Fruit fly (Drosophila melanogaster) whole organism, embryonic: ENCODE measurements around the gene CG9855.

ENCODE experiments used
- CG11456 ChIP-seq: fragments of 200-800 bp; sonication (Bioruptor generic); IDR thresholded peaks from 3 replicates; pipeline ENCODE4 v1.3.6; 2022; ENCODE audit warnings: missing biosample characterization, missing genetic modification characterization
- CG14860 ChIP-seq: fragments of 200-800 bp; sonication (Bioruptor generic); IDR thresholded peaks from 3 replicates; pipeline ENCODE4 v1.3.6; 2022; ENCODE audit warnings: missing biosample characterization, missing genetic modification characterization; ENCODE audit not compliant: partially characterized antibody
- CG15269 ChIP-seq: fragments of 200-800 bp; sonication (Bioruptor generic); optimal IDR thresholded peaks from 2 replicates; lab custom pipeline; 2018; ENCODE audit warnings: missing biosample characterization, mild to moderate bottlenecking, missing genetic modification characterization, moderate library complexity
- CG15601 ChIP-seq: fragments of 200-800 bp; sonication (Bioruptor generic); optimal IDR thresholded peaks from 3 replicates; lab custom pipeline; 2019; ENCODE audit warnings: missing biosample characterization, mild to moderate bottlenecking, missing genetic modification characterization, moderate library complexity
- CG16863 ChIP-seq: fragments of 200-800 bp; sonication (Bioruptor generic); optimal IDR thresholded peaks from 3 replicates; lab custom pipeline; 2016; ENCODE audit warnings: missing biosample characterization, missing genetic modification characterization
- CG1792 ChIP-seq: fragments of 200-800 bp; sonication (Bioruptor generic); optimal IDR thresholded peaks from 2 replicates; lab custom pipeline; 2016; ENCODE audit warnings: missing biosample characterization, missing genetic modification characterization
- CG2199 ChIP-seq: fragments of 200-800 bp; sonication (Bioruptor generic); IDR thresholded peaks from 3 replicates; pipeline ENCODE4 v1.3.6; 2022; ENCODE audit warnings: missing biosample characterization, missing genetic modification characterization
- CG2875 ChIP-seq: fragments of 200-800 bp; sonication (Bioruptor generic); optimal IDR thresholded peaks from 2 replicates; lab custom pipeline; 2017; ENCODE audit warnings: missing biosample characterization, mild to moderate bottlenecking, missing genetic modification characterization, missing genetic modification reagents
- CG31441 ChIP-seq: fragments of 200-800 bp; sonication (Bioruptor generic); IDR thresholded peaks from 2 replicates; pipeline ENCODE4 v1.3.6; 2022; ENCODE audit warnings: missing biosample characterization, missing genetic modification characterization
- CG32772 ChIP-seq: fragments of 200-800 bp; sonication (Bioruptor generic); IDR thresholded peaks from 2 replicates; pipeline ENCODE4 v1.3.6; 2022; ENCODE audit warnings: missing biosample characterization, missing genetic modification characterization
- CG33213 ChIP-seq: fragments of 200-800 bp; sonication (Bioruptor generic); optimal IDR thresholded peaks from 3 replicates; lab custom pipeline; 2016; ENCODE audit warnings: missing biosample characterization, missing genetic modification characterization
- CG42726 ChIP-seq: fragments of 200-800 bp; sonication (Bioruptor generic); IDR thresholded peaks from 2 replicates; pipeline ENCODE4 v1.3.6; 2022; ENCODE audit warnings: missing biosample characterization, missing genetic modification characterization; ENCODE audit not compliant: partially characterized antibody
- CG4854 ChIP-seq: fragments of 200-800 bp; sonication (Bioruptor generic); optimal IDR thresholded peaks from 2 replicates; lab custom pipeline; 2016; ENCODE audit warnings: missing biosample characterization, missing genetic modification characterization, inconsistent platforms
- CG7372 ChIP-seq: fragments of 200-800 bp; sonication (Bioruptor generic); IDR thresholded peaks from 2 replicates; pipeline ENCODE4 v1.3.6; 2022; ENCODE audit warnings: missing biosample characterization, missing genetic modification characterization
- CG7963 ChIP-seq: fragments of 200-800 bp; sonication (Bioruptor generic); IDR thresholded peaks from 3 replicates; pipeline ENCODE4 v1.3.6; 2022; ENCODE audit warnings: missing biosample characterization, missing genetic modification characterization; ENCODE audit not compliant: partially characterized antibody
- Dip2 ChIP-seq: fragments of 200-800 bp; sonication (Bioruptor generic); IDR thresholded peaks from 2 replicates; pipeline ENCODE4 v1.3.6; 2022; ENCODE audit warnings: missing biosample characterization, missing genetic modification characterization
- Doc2 ChIP-seq: fragments of 200-800 bp; sonication (Bioruptor generic); IDR thresholded peaks from 2 replicates; pipeline ENCODE4 v1.3.6; 2022; ENCODE audit warnings: missing biosample characterization, missing genetic modification characterization
- Ets65A ChIP-seq: fragments of 200-800 bp; sonication (Bioruptor generic); peaks from one replicate; lab custom pipeline; 2016; ENCODE audit warnings: missing biosample characterization, missing genetic modification characterization
- GATAe ChIP-seq: fragments of 200-800 bp; sonication (Bioruptor generic); conservative IDR thresholded peaks from 2 replicates; pipeline ENCODE4 v1.3.6; 2022; ENCODE audit warnings: missing biosample characterization, missing genetic modification characterization
- H2.0 ChIP-seq: fragments of 200-800 bp; sonication (Bioruptor generic); IDR thresholded peaks from 2 replicates; pipeline ENCODE4 v1.3.6; 2022; ENCODE audit warnings: missing biosample characterization, missing genetic modification characterization
- HLH3B ChIP-seq: fragments of 200-800 bp; sonication (Bioruptor generic); IDR thresholded peaks from 2 replicates; pipeline ENCODE4 v1.3.6; 2022; ENCODE audit warnings: missing biosample characterization, missing genetic modification characterization
- Hr78 ChIP-seq, 2 experiments: fragments of 200-800 bp in 1 of 2; fragments of >200 bp in 1 of 2; sonication (Bioruptor generic) in 1 of 2; optimal IDR thresholded peaks; 2 replicates each; lab custom pipeline; 2017 to 2019; ENCODE audit warnings: missing biosample characterization in 2 of 2, missing genetic modification characterization in 2 of 2, mild to moderate bottlenecking in 1 of 2, moderate library complexity in 1 of 2
- Meics ChIP-seq: fragments of 200-800 bp; sonication (Bioruptor generic); optimal IDR thresholded peaks from 2 replicates; lab custom pipeline; 2017; ENCODE audit warnings: missing biosample characterization, mild to moderate bottlenecking, missing genetic modification characterization
- NC2β ChIP-seq: fragments of 200-800 bp; sonication (Bioruptor generic); optimal IDR thresholded peaks from 2 replicates; lab custom pipeline; 2016; ENCODE audit warnings: missing biosample characterization, missing genetic modification characterization
- Nf-YA ChIP-seq: fragments of 200-800 bp; sonication (Bioruptor generic); IDR thresholded peaks from 2 replicates; pipeline ENCODE4 v1.3.6; 2022; ENCODE audit warnings: missing biosample characterization, missing genetic modification characterization
- Sin3A ChIP-seq: fragments of >200 bp; optimal IDR thresholded peaks from 2 replicates; lab custom pipeline; 2018
- Ssrp ChIP-seq: fragments of 200-800 bp; sonication (Bioruptor generic); optimal IDR thresholded peaks from 2 replicates; lab custom pipeline; 2018; ENCODE audit warnings: missing biosample characterization, mild to moderate bottlenecking, missing genetic modification characterization, moderate library complexity
- YL-1 ChIP-seq: fragments of 200-800 bp; sonication (Bioruptor generic); optimal IDR thresholded peaks from 3 replicates; lab custom pipeline; 2017; ENCODE audit warnings: missing biosample characterization, mild to moderate bottlenecking, missing genetic modification characterization
- br ChIP-seq: fragments of >200 bp; optimal IDR thresholded peaks from 2 replicates; lab custom pipeline; 2017
- caup ChIP-seq: fragments of 200-800 bp; sonication (Bioruptor generic); optimal IDR thresholded peaks from 3 replicates; lab custom pipeline; 2017; ENCODE audit warnings: missing biosample characterization, mild to moderate bottlenecking, missing genetic modification characterization, moderate library complexity; ENCODE audit not compliant: severe bottlenecking
- chinmo ChIP-seq: fragments of 200-800 bp; sonication (Bioruptor generic); IDR thresholded peaks from 4 replicates; pipeline ENCODE4 v1.3.6; 2022; ENCODE audit warnings: missing biosample characterization, missing genetic modification characterization; ENCODE audit not compliant: partially characterized antibody
- croc ChIP-seq: fragments of 200-800 bp; sonication (Bioruptor generic); conservative IDR thresholded peaks from 3 replicates; pipeline ENCODE4 v1.3.6; 2022; ENCODE audit warnings: missing biosample characterization, missing genetic modification characterization
- crol ChIP-seq: fragments of 200-800 bp; sonication (Bioruptor generic); IDR thresholded peaks from 2 replicates; pipeline ENCODE4 v1.3.6; 2022; ENCODE audit warnings: missing biosample characterization, missing genetic modification characterization
- dm ChIP-seq: fragments of 200-800 bp; sonication (Bioruptor generic); optimal IDR thresholded peaks from 3 replicates; lab custom pipeline; 2016; ENCODE audit warnings: missing biosample characterization, missing genetic modification characterization
- dysf ChIP-seq: fragments of 200-800 bp; sonication (Bioruptor generic); IDR thresholded peaks from 3 replicates; pipeline ENCODE4 v1.3.6; 2022; ENCODE audit warnings: missing biosample characterization, missing genetic modification characterization
- fd64A ChIP-seq: fragments of 200-800 bp; sonication (Bioruptor generic); optimal IDR thresholded peaks from 3 replicates; lab custom pipeline; 2018; ENCODE audit warnings: missing biosample characterization, mild to moderate bottlenecking, missing genetic modification characterization
- gem ChIP-seq: fragments of 200-800 bp; sonication (Bioruptor generic); optimal IDR thresholded peaks from 2 replicates; lab custom pipeline; 2019; ENCODE audit warnings: missing biosample characterization, mild to moderate bottlenecking, missing genetic modification characterization, moderate library complexity
- grn ChIP-seq: fragments of 200-800 bp; sonication (Bioruptor generic); optimal IDR thresholded peaks from 3 replicates; lab custom pipeline; 2017; ENCODE audit warnings: missing biosample characterization, missing genetic modification characterization
- gt ChIP-seq: fragments of 200-800 bp; sonication (Bioruptor generic); IDR thresholded peaks from 2 replicates; pipeline ENCODE4 v1.3.6; 2022; ENCODE audit warnings: missing biosample characterization, missing genetic modification characterization
- inv ChIP-seq: fragments of 200-800 bp; sonication (Bioruptor generic); IDR thresholded peaks from 2 replicates; pipeline ENCODE4 v1.3.6; 2022; ENCODE audit warnings: missing biosample characterization, missing genetic modification characterization; ENCODE audit not compliant: partially characterized antibody
- lov ChIP-seq, 2 experiments: fragments of 200-800 bp in 1 of 2; fragments of >200 bp in 1 of 2; sonication (Bioruptor generic) in 1 of 2; IDR thresholded peaks in 1 of 2; optimal IDR thresholded peaks in 1 of 2; 2 replicates in 1 of 2; 3 replicates in 1 of 2; pipeline versions ENCODE4 v1.3.6 to Lab custom; 2017 to 2022; ENCODE audit warnings: missing biosample characterization in 1 of 2, missing genetic modification characterization in 1 of 2
- pho ChIP-seq: fragments of 200-800 bp; sonication (Bioruptor generic); optimal IDR thresholded peaks from 2 replicates; lab custom pipeline; 2016; ENCODE audit warnings: missing biosample characterization, missing genetic modification characterization
- sd ChIP-seq: fragments of 200-800 bp; sonication (Bioruptor generic); optimal IDR thresholded peaks from 3 replicates; lab custom pipeline; 2018; ENCODE audit warnings: missing biosample characterization, mild to moderate bottlenecking, missing genetic modification characterization, moderate library complexity
- sens ChIP-seq: fragments of 200-800 bp; sonication (Bioruptor generic); peaks from one replicate; lab custom pipeline; 2016; ENCODE audit warnings: missing biosample characterization, missing genetic modification characterization
- usp ChIP-seq: fragments of >200 bp; optimal IDR thresholded peaks from 2 replicates; lab custom pipeline; 2017; ENCODE audit warnings: missing biosample characterization, missing genetic modification characterization
- wek ChIP-seq: fragments of 200-800 bp; sonication (Bioruptor generic); optimal IDR thresholded peaks from 3 replicates; lab custom pipeline; 2018; ENCODE audit warnings: missing biosample characterization, mild to moderate bottlenecking, missing genetic modification characterization, moderate library complexity
- zen ChIP-seq: fragments of 200-800 bp; sonication (Bioruptor generic); optimal IDR thresholded peaks from 3 replicates; lab custom pipeline; 2018; ENCODE audit warnings: missing biosample characterization, mild to moderate bottlenecking, missing genetic modification characterization, moderate library complexity
- zf30C ChIP-seq: fragments of 200-800 bp; sonication (Bioruptor generic); optimal IDR thresholded peaks from 3 replicates; lab custom pipeline; 2018; ENCODE audit warnings: missing biosample characterization, mild to moderate bottlenecking, missing genetic modification characterization

CG9855 gene

DNA sequence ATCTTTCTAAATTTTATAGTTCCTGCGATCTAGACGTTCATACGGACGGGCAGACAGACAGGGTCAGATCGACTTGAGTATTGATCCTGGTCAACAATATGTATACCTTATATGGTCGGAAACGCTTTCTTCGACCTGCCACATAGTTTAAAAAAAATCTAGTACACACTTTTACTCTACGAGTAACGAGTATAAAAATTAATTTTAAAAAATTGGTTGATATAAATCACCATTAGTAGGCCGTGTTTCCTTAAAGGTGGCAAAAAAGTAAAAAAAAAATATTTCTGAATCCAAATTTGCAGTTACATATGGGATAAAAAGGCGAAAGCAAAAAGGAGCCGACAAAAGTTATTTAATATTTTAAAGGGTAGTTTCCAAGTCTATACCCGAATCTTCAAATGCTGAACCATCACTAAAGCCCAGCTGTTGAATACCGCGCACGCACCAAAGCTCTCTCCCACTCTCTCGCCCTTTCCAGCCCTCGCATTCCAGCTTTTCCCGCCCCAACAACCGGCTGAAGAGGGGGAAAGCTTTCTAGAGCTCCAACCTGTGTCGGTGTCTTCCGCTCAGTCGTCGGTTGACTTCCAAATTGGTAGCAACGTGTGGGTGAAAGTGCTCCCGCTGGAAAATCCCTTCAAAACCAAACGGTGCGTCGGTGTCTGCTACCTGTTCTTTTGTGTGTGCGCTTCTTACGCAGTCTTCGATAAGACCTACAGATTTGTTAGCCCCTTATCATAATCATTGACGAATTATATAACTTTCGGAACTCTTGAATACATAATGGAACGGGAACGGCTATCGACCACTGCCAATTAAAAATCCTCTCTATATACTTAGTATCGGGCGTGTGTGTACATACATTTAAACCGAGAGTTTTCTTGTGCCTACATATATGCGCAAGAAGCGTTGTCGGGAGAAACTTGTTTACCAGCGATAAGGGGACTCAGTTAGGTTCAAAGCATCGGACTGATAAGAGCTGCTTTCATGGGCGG, 19.0 kb downstream of the CG9855 start, which contains the start of gene Sfxn1-3 (continued):
- no peak for TF ChIP-seq lov (optimal IDR thresholded peaks at IDR 0.05; lab: Kevin White, UChicago)
- TF ChIP-seq lov (GFP tag; IDR thresholded peaks at IDR 0.05; lab: Robert Waterston, UW): 0 out of 3 replicates have a peak, but pooled peaks have one; percentile 45
- peak; percentile 78 for TF ChIP-seq Ets65A (GFP tag; lab: Kevin White, UChicago)
- TF ChIP-seq sens (GFP tag; lab: Kevin White, UChicago): peak; percentile 80
- TF ChIP-seq crol: peak; percentile 96
- no peak for TF ChIP-seq CG7372 (GFP tag; lab: Robert Waterston, UW)
- TF ChIP-seq zen (tag; lab: Kevin White, UChicago): no peak
- no peak for TF ChIP-seq fd64A (GFP tag; lab: Kevin White, UChicago)
- TF ChIP-seq GATAe (GFP tag; lab: Robert Waterston, UW): no peak
- no peak for TF ChIP-seq Doc2
- TF ChIP-seq br (lab: Kevin White, UChicago): no peak
- peak; percentile 16 for TF ChIP-seq YL-1 (GFP tag; lab: Kevin White, UChicago)
- TF ChIP-seq chinmo (GFP tag; lab: Robert Waterston, UW): 0 out of 4 replicates have a peak, but pooled peaks have one; percentile 53
- peak; percentile 67 for TF ChIP-seq caup (GFP tag; lab: Kevin White, UChicago)
- TF ChIP-seq HLH3B (GFP tag; lab: Robert Waterston, UW): 0 out of 2 replicates have a peak, but pooled peaks have one; percentile 8
- TF ChIP-seq Meics: peak; percentile 45
- TF ChIP-seq grn (GFP tag; lab: Kevin White, UChicago): peak; percentile 80
- 0 out of 2 replicates have a peak, but pooled peaks have one; percentile 26 for TF ChIP-seq H2.0 (GFP tag; lab: Robert Waterston, UW)
- peak; percentile 61; the same call in 1 of the 3 replicates for TF ChIP-seq CG11456
- peak; percentile 61 for TF ChIP-seq gem (tag; lab: Kevin White, UChicago)
- peak; percentile 10 for TF ChIP-seq CG16863 (GFP tag; lab: Kevin White, UChicago)
- no peak for TF ChIP-seq CG2199 (GFP tag; lab: Robert Waterston, UW)
- peak; percentile 49 for TF ChIP-seq CG1792 (GFP tag; lab: Kevin White, UChicago)
- TF ChIP-seq CG15269: peak; percentile 42
- peak; percentile 95 for TF ChIP-seq sd (tag; lab: Kevin White, UChicago)
- no peak for TF ChIP-seq gt (GFP tag; lab: Robert Waterston, UW)
- no peak for TF ChIP-seq CG7963 (GFP tag; lab: Robert Waterston, UW)
- no peak for TF ChIP-seq CG14860 (GFP tag; lab: Robert Waterston, UW)
- TF ChIP-seq dm (GFP tag; lab: Kevin White, UChicago): peak; percentile 36
- no peak for TF ChIP-seq usp
- no peak for TF ChIP-seq CG4854 (GFP tag; lab: Kevin White, UChicago)
- TF ChIP-seq CG42726 (GFP tag; lab: Robert Waterston, UW): no peak; the same call in 1 of the 2 replicates
- peak; percentile 44 for TF ChIP-seq Nf-YA (GFP tag; lab: Robert Waterston, UW)
- TF ChIP-seq CG15601: peak; percentile 40
- no peak for TF ChIP-seq Dip2 (GFP tag; lab: Robert Waterston, UW)
- peak in 1 of 2 experiments; percentile 47 for TF ChIP-seq Hr78 (GFP tag; optimal IDR thresholded peaks at IDR 0.05; lab: Kevin White, UChicago)
- no peak for TF ChIP-seq croc (GFP tag; lab: Robert Waterston, UW)
- no peak for TF ChIP-seq CG33213 (GFP tag; lab: Kevin White, UChicago)
- TF ChIP-seq inv (GFP tag; lab: Robert Waterston, UW): no peak; the same call in 1 of the 2 replicates
- peak; percentile 9 for TF ChIP-seq Ssrp (tag; lab: Kevin White, UChicago)
- peak; percentile 57 for TF ChIP-seq pho
- no peak for TF ChIP-seq zf30C (GFP tag; lab: Kevin White, UChicago)
- TF ChIP-seq NC2β (GFP tag; lab: Kevin White, UChicago): no peak
- no peak for TF ChIP-seq CG2875 (GFP tag; lab: Kevin White, UChicago)
- TF ChIP-seq wek (GFP tag; lab: Kevin White, UChicago): peak; percentile 97
- TF ChIP-seq dysf: 0 out of 3 replicates have a peak, but pooled peaks have one; percentile 20
- TF ChIP-seq Sin3A: no peak
- TF ChIP-seq CG31441 (GFP tag; lab: Robert Waterston, UW): peak; percentile 60; the same call in 1 of the 2 replicates
- TF ChIP-seq CG32772 (GFP tag; lab: Robert Waterston, UW): no peak
